Fruit fly (Drosophila melanogaster): ENCODE results near the gene Pomp.
A peak's percentile ranks its signal among the peaks of the same experiment; 100 is the strongest.

Pomp gene

dm6 chr2L:20797515-20797847, 10.0 kb downstream of the Pomp start, which contains the start of gene CG9328 (continued):
- TF ChIP-seq Gsc (GFP tag; IDR thresholded peaks at IDR 0.05): no peak
- TF ChIP-seq vvl (GFP tag; IDR thresholded peaks at IDR 0.05): peak; percentile 54; the same call in 1 of the 2 replicates
- peak; percentile 37; the same call in 1 of the 2 replicates for TF ChIP-seq cas (GFP tag; IDR thresholded peaks at IDR 0.05)
- no peak for TF ChIP-seq E2f2 (GFP tag; IDR thresholded peaks at IDR 0.05)
- no peak for TF ChIP-seq bab2 (GFP tag; optimal IDR thresholded peaks at IDR 0.05)
- TF ChIP-seq CG7786 (GFP tag; optimal IDR thresholded peaks at IDR 0.05): no peak
- TF ChIP-seq ttk (GFP tag; IDR thresholded peaks at IDR 0.05): no peak
- TF ChIP-seq E2f1 (GFP tag; IDR thresholded peaks at IDR 0.05): no peak
- TF ChIP-seq CG13123 (GFP tag; optimal IDR thresholded peaks at IDR 0.05): no peak
- no peak for TF ChIP-seq Antp (GFP tag; optimal IDR thresholded peaks at IDR 0.05)
- no peak for TF ChIP-seq disco-r (GFP tag; optimal IDR thresholded peaks at IDR 0.05)
- no peak for TF ChIP-seq cad (GFP tag; optimal IDR thresholded peaks at IDR 0.05)
- peak; percentile 59 for TF ChIP-seq PHDP (tag; optimal IDR thresholded peaks at IDR 0.05)
- TF ChIP-seq sisA (GFP tag; IDR thresholded peaks at IDR 0.05): no peak
- TF ChIP-seq pita (GFP tag; optimal IDR thresholded peaks at IDR 0.05): peak; percentile 44
- no peak for TF ChIP-seq CG15011 (GFP tag; optimal IDR thresholded peaks at IDR 0.05)
- TF ChIP-seq CG13894 (tag; optimal IDR thresholded peaks at IDR 0.05): peak; percentile 74
- peak; percentile 66 for TF ChIP-seq BEAF-32 (GFP tag; optimal IDR thresholded peaks at IDR 0.05)
- peak; percentile 32 for TF ChIP-seq ash1 (GFP tag; optimal IDR thresholded peaks at IDR 0.05)
- no peak for TF ChIP-seq Mad (GFP tag; optimal IDR thresholded peaks at IDR 0.05)
- TF ChIP-seq CG10959 (GFP tag; IDR thresholded peaks at IDR 0.05): no peak
- TF ChIP-seq CG11398 (GFP tag; optimal IDR thresholded peaks at IDR 0.05): no peak
- TF ChIP-seq CG12236 (GFP tag; optimal IDR thresholded peaks at IDR 0.05): no peak
- no peak for TF ChIP-seq CG17802 (tag; optimal IDR thresholded peaks at IDR 0.05)
- no peak for TF ChIP-seq H15 (GFP tag; IDR thresholded peaks at IDR 0.05)
- TF ChIP-seq zf30C (GFP tag; optimal IDR thresholded peaks at IDR 0.05): peak; percentile 21
- no peak for TF ChIP-seq CG3726 (GFP tag; IDR thresholded peaks at IDR 0.05)
- TF ChIP-seq Atf-2 (GFP tag; optimal IDR thresholded peaks at IDR 0.05): no peak
- peak in 1 of 2 experiments; percentile 28 for TF ChIP-seq Hr51 (GFP tag; optimal IDR thresholded peaks at IDR 0.05)
- TF ChIP-seq Sry-δ (GFP tag; optimal IDR thresholded peaks at IDR 0.05): peak; percentile 30
- TF ChIP-seq CG14050 (GFP tag; IDR thresholded peaks at IDR 0.05): peak; percentile 28; the same call in 1 of the 3 replicates
- TF ChIP-seq abd-A (tag; optimal IDR thresholded peaks at IDR 0.05): peak; percentile 7
- peak; percentile 100 for TF ChIP-seq D19A (tag; optimal IDR thresholded peaks at IDR 0.05)
- peak; percentile 7 for TF ChIP-seq CG8944 (GFP tag; optimal IDR thresholded peaks at IDR 0.05)
- no peak for TF ChIP-seq CG16815 (GFP tag; optimal IDR thresholded peaks at IDR 0.05)
- TF ChIP-seq bowl (GFP tag; IDR thresholded peaks at IDR 0.05): 0 out of 2 replicates have a peak, but pooled peaks have one; percentile 15
- TF ChIP-seq p53 (GFP tag; optimal IDR thresholded peaks at IDR 0.05): no peak
- no peak for TF ChIP-seq CG15696 (tag; optimal IDR thresholded peaks at IDR 0.05)
- no peak for TF ChIP-seq gsb (GFP tag; IDR thresholded peaks at IDR 0.05)
- TF ChIP-seq ap (GFP tag; IDR thresholded peaks at IDR 0.05): no peak
- TF ChIP-seq Blimp-1 (GFP tag; optimal IDR thresholded peaks at IDR 0.05): peak; percentile 66
- no peak for TF ChIP-seq NC2β (GFP tag; optimal IDR thresholded peaks at IDR 0.05)
- peak; percentile 49 for TF ChIP-seq CG10267 (tag; optimal IDR thresholded peaks at IDR 0.05)
- peak; percentile 44 for TF ChIP-seq Six4 (GFP tag; optimal IDR thresholded peaks at IDR 0.05)
- peak; percentile 19 for TF ChIP-seq Sox102F (GFP tag; optimal IDR thresholded peaks at IDR 0.05)
- TF ChIP-seq CG4730 (GFP tag; IDR thresholded peaks at IDR 0.05): no peak
- no peak for TF ChIP-seq CG6854 (GFP tag; optimal IDR thresholded peaks at IDR 0.05)
- TF ChIP-seq CG2889 (GFP tag; IDR thresholded peaks at IDR 0.05): no peak
- TF ChIP-seq CG10543 (GFP tag; optimal IDR thresholded peaks at IDR 0.05): peak; percentile 41
- TF ChIP-seq wdn (GFP tag; IDR thresholded peaks at IDR 0.05): no peak
- peak; percentile 69 for TF ChIP-seq nerfin-1 (tag; optimal IDR thresholded peaks at IDR 0.05)
- no peak for TF ChIP-seq Ravus (GFP tag; IDR thresholded peaks at IDR 0.05)
- no peak for TF ChIP-seq C15 (GFP tag; IDR thresholded peaks at IDR 0.05)
